Worm (Caenorhabditis elegans): ENCODE results near the gene srsy-1.

The srsy-1 gene

ce11 chrII:5092362-5093281 is 23.2 kb upstream of the srsy-1 start, which contains the start of gene C04G6.2 (continued):
- TF ChIP-seq nhr-85 (tag), result peak; percentile 67
- no peak for TF ChIP-seq nhr-84 (tag; optimal IDR thresholded peaks at IDR 0.05)
- peak; percentile 74 for TF ChIP-seq nhr-20 (tag; optimal IDR thresholded peaks at IDR 0.05)

- TF ChIP-seq xbp-1 (tag; optimal IDR thresholded peaks at IDR 0.05) (no peak), jun-1 (tag; optimal IDR thresholded peaks at IDR 0.05) (no peak), ces-1 (GFP tag; optimal IDR thresholded peaks at IDR 0.05) (no peak), dsc-1 (tag; optimal IDR thresholded peaks at IDR 0.05) (no peak), rnt-1 (tag; optimal IDR thresholded peaks at IDR 0.05) (no peak), mdl-1 (tag; optimal IDR thresholded peaks at IDR 0.05) (no peak), swsn-7 (tag; optimal IDR thresholded peaks at IDR 0.05) (no peak), grh-1 (GFP tag; IDR thresholded peaks at IDR 0.05) (no peak), efl-1 (optimal IDR thresholded peaks at IDR 0.05) (no peak), efl-1 (GFP tag; optimal IDR thresholded peaks at IDR 0.05 in 1 of 2) (no peak), hlh-17 (GFP tag; optimal IDR thresholded peaks at IDR 0.05; ENCODE audit: borderline replicate concordance) (no peak), hlh-4 (tag; optimal IDR thresholded peaks at IDR 0.05) (no peak), sup-37 (GFP tag; optimal IDR thresholded peaks at IDR 0.05) (no peak), Y116A8C.19 (tag; optimal IDR thresholded peaks at IDR 0.05; ENCODE audit: borderline replicate concordance) (no peak), lin-35 (GFP tag; optimal IDR thresholded peaks at IDR 0.05) (no peak), mef-2 (tag; optimal IDR thresholded peaks at IDR 0.05) (no peak), fos-1 (tag; optimal IDR thresholded peaks at IDR 0.05) (no peak), ztf-4 (tag; optimal IDR thresholded peaks at IDR 0.05) (no peak), pqm-1 (tag; optimal IDR thresholded peaks at IDR 0.05) (no peak)
Observed at ce11 chrII:5093945-5094344, 21.9 kb upstream of the srsy-1 start, which contains the start of gene C04G6.13. Gene C04G6.13, plus strand, starts transcription at chrII:5094245.

- TF ChIP-seq unc-86 (tag; optimal IDR thresholded peaks at IDR 0.05) (no peak), nhr-71 (tag; optimal IDR thresholded peaks at IDR 0.05) (no peak), fkh-4 (tag; optimal IDR thresholded peaks at IDR 0.05; ENCODE audit: borderline replicate concordance) (no peak), skn-1 (tag; optimal IDR thresholded peaks at IDR 0.05) (no peak), hlh-4 (tag; optimal IDR thresholded peaks at IDR 0.05) (no peak), jun-1 (tag; optimal IDR thresholded peaks at IDR 0.05) (no peak), nhr-20 (tag; optimal IDR thresholded peaks at IDR 0.05) (no peak), ceh-63 (GFP tag; optimal IDR thresholded peaks at IDR 0.05) (no peak), ztf-4 (tag; optimal IDR thresholded peaks at IDR 0.05) (no peak), egl-13 (tag; optimal IDR thresholded peaks at IDR 0.05) (no peak), blmp-1 (tag; optimal IDR thresholded peaks at IDR 0.05) (no peak), ceh-8 (GFP tag; optimal IDR thresholded peaks at IDR 0.05) (no peak), alr-1 (tag; optimal IDR thresholded peaks at IDR 0.05; ENCODE audit: borderline replicate concordance) (no peak), ceh-88 (GFP tag; IDR thresholded peaks at IDR 0.05) (no peak), swsn-7 (tag; optimal IDR thresholded peaks at IDR 0.05) (no peak), isw-1 (GFP tag; IDR thresholded peaks at IDR 0.05) (no peak)
Observed at ce11 chrII:5099034-5099433, 16.8 kb upstream of the srsy-1 start.

- TF ChIP-seq isw-1 (GFP tag; IDR thresholded peaks at IDR 0.05) (no peak), nhr-76 (tag; optimal IDR thresholded peaks at IDR 0.05) (no peak), nhr-85 (tag) (no peak), fkh-10 (GFP tag; optimal IDR thresholded peaks at IDR 0.05) (no peak)
Observed at ce11 chrII:5099649-5100048, 16.2 kb upstream of the srsy-1 start, which contains the start of gene C04G6.6. Gene C04G6.6, minus strand, starts transcription at chrII:5099749.

All from whole organism, L1 larva.